Fruit fly (Drosophila melanogaster) S2 (cell line): ENCODE measurements around the gene spri.

Experiments used
- CG8478 ChIP-seq: fragments of >200 bp; optimal IDR thresholded peaks from 2 replicates; lab custom pipeline; 2018
- CTCF ChIP-seq, 2 experiments: fragments of >200 bp; optimal IDR thresholded peaks; 2 replicates each; lab custom pipeline; 2018

Gene spri

dm6 chrX:10534526-10534925 lies 50.7 kb downstream of the spri start:
- no peak for TF ChIP-seq CG8478
- TF ChIP-seq CTCF (optimal IDR thresholded peaks at IDR 0.05; lab: Kevin White, UChicago), result no peak

- peak; percentile 80 for TF ChIP-seq CG8478
- TF ChIP-seq CTCF (optimal IDR thresholded peaks at IDR 0.05; lab: Kevin White, UChicago), result no peak
Observed at dm6 chrX:10533517-10534284, 51.5 kb downstream of the spri start.

DNA sequence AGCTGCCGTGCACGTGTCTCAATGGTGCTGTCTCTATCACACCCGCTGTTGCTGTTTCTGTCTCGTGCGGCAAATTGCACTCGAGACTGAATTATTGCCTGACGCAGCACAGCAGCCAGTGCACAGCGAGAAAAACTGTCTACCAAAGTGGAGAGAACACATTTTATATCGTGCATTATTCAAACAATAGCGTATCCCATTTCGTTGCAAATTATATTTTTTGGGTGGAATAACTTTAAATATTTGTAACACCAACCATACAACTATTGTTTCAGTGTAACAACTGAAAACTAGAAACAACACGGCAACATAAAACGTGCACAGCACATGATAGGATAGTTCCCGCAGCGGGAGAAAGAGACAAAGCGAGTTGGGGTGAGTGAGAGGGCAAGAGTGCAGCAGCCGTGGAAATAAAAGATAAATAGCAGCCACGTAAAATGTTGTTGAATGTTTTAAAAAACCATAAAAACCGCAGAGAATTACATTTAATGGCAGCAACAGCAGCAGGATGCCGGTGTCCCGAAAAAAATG lies 69.8 kb downstream of the spri start:
- TF ChIP-seq CTCF (optimal IDR thresholded peaks at IDR 0.05; lab: Kevin White, UChicago), result no peak

dm6 chrX:10514850-10515249 lies 70.4 kb downstream of the spri start:
- TF ChIP-seq CTCF (optimal IDR thresholded peaks at IDR 0.05; lab: Kevin White, UChicago), result no peak
- no peak for TF ChIP-seq CG8478

- TF ChIP-seq CTCF (optimal IDR thresholded peaks at IDR 0.05; lab: Kevin White, UChicago) (no peak), CG8478 (no peak)
Observed at dm6 chrX:10513611-10514010, 71.6 kb downstream of the spri start.

DNA sequence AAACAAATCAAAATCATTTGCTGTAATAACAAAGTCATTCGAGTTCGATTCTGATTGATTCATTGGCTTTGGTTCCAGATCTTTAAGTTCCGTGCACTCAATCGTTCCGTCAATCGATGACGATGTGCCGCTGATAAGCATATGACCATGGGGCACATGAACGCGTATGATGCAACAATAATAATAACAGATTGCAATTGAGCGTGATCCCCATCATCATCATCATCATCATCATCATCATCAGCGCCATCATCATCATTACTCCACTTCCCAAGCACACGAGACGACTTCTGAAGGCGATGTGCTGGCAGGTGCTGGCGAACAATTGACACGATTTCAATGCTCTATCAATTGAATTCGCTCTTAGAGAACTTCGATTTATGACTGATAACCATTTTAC lies 88.9 kb downstream of the spri start:
- TF ChIP-seq CG8478 (no peak), CTCF (optimal IDR thresholded peaks at IDR 0.05; lab: Kevin White, UChicago) (no peak)

- TF ChIP-seq CG8478 (no peak), CTCF (optimal IDR thresholded peaks at IDR 0.05; lab: Kevin White, UChicago) (no peak)
Observed at dm6 chrX:10487964-10488605, 97.1 kb downstream of the spri start.

- TF ChIP-seq CTCF (optimal IDR thresholded peaks at IDR 0.05; lab: Kevin White, UChicago) (no peak), CG8478 (no peak)
Observed at dm6 chrX:10487105-10487504, 98.1 kb downstream of the spri start, which contains the start of gene CG32687. TSS of gene CG32687 (minus strand) at chrX:10487205.

DNA sequence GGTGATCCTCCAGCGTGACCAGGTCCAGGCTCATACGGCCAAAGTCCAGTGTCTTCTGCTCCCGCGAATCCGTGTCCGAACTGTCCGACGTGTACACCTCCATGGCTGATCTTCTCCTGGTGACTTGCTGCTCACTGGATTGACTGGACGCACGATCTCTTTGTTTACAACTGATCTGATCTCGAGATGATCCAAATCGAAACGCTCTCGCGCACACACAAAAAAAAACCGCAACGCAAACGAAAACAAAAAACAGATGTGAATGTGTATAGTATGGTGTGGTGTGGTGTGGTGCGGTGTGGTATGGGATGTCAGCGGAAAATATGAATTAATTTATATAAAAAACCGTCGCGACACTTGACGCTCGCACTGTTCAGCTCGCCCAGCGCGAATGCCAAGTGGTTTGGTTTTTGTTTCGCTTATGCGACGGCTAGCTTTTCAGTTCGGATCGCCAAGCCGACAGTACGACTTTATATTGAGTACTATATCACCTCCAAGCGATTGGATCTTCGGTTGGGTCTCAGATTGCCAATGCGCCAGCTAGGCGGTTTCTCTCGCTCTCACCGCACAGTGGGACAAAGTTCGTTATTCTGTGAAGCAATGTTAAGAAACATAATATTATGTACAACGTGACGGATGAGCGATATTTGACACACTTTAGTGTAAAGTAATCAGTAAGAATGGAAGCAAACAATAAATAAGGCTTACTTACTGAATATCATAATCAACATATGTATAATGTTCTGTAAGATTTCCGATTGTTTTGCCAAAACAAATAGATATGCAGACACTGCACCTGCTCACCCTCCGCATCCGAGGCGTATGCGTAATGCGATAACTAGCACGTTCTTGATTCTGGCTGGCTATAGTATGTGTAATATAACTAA lies 98.8 kb downstream of the spri start:
- no peak for TF ChIP-seq CTCF (optimal IDR thresholded peaks at IDR 0.05; lab: Kevin White, UChicago)
- TF ChIP-seq CG8478, result no peak

DNA sequence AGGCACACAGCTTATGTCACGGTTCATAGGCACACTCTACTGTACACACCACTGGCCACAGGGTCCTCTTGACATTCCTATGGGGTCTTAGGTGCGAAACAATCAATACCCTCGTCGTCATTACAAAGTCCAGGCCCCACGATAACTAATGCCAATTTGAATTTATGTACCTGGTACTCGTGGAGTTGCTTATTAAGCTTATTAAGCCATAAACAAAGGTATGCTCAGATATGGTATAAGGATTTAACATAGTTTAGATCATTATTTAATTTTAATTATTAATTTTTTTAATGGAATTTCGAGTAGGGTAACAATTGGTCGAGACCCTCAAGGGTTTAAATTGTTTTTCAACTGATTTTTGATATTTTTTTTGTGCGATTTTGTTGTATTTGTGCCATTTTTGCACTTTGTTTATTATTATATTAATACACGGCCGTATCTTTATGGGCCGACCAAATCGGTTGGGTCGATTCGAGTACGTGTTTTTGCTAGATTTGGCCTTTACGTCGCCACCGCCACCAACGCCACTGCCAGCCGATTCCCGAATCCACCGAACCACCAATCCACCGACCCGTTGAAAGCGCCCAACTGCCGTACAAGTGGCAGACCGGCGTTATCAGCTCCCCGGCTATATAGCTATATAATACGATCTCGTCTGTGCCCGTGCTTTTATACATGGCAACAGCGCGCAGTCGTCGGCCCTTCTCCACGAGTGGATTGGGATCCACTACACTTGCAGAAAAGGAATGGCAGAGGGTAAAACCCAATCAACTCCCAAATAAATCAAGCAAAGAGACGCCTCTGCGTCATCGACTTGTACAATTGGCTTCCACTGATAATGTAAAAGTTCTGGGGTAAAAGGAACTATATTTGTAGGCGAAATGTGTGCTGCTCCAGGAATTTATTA lies 100.8 kb downstream of the spri start:
- TF ChIP-seq CTCF (optimal IDR thresholded peaks at IDR 0.05; lab: Kevin White, UChicago) (no peak), CG8478 (no peak)

DNA sequence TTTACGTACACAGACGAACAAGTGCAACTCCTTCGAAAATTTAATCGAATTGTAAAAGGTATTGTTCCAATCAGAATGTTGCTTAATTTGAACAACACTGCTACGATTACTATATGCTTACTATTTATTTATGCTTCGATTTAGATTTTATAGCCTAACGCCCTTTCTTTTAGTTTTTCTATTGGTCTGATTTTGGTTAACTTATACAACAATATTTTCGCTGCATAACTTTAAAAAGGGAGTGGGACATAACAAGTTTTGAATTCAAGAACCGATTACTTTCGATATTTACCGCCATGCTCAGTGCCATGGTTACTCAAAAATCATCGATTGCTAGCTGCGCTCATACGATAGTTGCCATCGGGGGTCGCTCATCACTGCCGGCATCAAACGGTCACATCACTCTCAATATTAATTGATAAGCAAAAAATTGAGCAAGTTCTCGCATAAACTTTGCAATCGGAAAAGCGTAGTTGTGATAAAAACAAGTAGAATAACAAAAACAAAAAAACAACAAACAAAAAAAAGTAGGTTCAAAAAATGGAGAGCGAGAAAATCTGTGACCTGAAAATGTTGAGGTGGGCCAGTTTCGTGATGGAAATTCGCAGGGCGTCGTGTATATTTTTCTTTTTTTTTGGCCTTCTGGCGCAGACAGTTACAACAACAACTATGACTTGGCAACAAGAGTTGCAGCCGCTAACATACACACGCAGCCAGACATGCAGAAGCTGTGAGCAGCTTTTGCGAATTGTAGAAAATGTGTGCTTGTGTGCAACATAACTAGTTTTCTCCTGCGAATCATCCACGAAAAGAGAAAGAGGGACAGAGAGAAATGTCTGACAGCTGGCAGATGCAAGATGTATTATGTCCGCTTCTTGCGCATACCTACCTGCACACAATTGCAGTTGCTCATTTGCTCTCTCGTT lies 106.5 kb downstream of the spri start, which contains the start of the genes CG2887 and PPP4R2r:
TSS of gene CG2887 (minus strand) at position 51 of the 926 bp plus-strand sequence.
TSS of gene PPP4R2r (plus strand) at position 396 of the 926 bp plus-strand sequence.
- TF ChIP-seq CG8478 (no peak), CTCF (optimal IDR thresholded peaks at IDR 0.05; lab: Kevin White, UChicago) (peak in 1 of 2 experiments; percentile 13)

DNA sequence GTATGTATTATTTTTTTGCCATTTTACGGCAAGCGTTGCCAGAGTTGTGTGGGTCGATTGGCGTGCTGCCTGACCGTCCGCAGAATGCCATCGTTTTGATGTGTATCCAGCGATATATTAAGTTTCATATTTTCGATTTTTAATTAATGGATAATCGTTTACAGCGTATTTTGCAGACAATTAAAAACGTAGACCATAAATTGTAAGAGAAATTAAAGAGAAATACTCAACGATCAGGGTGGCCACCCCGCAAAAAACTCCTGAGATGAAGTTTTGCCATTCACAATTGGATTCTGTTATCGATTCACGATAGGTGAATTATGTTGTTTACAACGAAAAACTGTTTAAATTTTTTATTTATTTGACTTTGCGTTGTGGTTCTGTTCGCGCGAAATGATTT lies 110.6 kb downstream of the spri start, which contains the start of gene nocte:
TSS of gene nocte (minus strand) at position 51 of the 400 bp plus-strand sequence.
- TF ChIP-seq CG8478 (no peak), CTCF (optimal IDR thresholded peaks at IDR 0.05; lab: Kevin White, UChicago) (no peak)

- TF ChIP-seq CG8478 (no peak), CTCF (optimal IDR thresholded peaks at IDR 0.05; lab: Kevin White, UChicago) (no peak)
Observed at dm6 chrX:10474213-10474540, 111.0 kb downstream of the spri start.
